Fruit fly (Drosophila melanogaster): ENCODE data around the gene loj.

- no peak for TF ChIP-seq CG8478 (optimal IDR thresholded peaks at IDR 0.05)
- no peak for TF ChIP-seq CTCF (optimal IDR thresholded peaks at IDR 0.05)
Measured at dm6 chr3L:6143188-6143755, 48.5 kb downstream of the loj start, which contains the start of gene Lcp65Ad.
